Worm (Caenorhabditis elegans) whole organism, mixed stage, embryonic: ENCODE measurements around the gene scp-1.

ENCODE experiments used
- M03D4.4 ChIP-seq: sonication (generic microtip); optimal IDR thresholded peaks from 2 replicates; lab custom pipeline; 2017; ENCODE audit warnings: mild to moderate bottlenecking, missing genetic modification characterization, missing compliant biosample characterization
- bed-3 ChIP-seq: fragments of 200-800 bp; sonication (Bioruptor generic); optimal IDR thresholded peaks from 3 replicates; lab custom pipeline; 2018; ENCODE audit warnings: mild to moderate bottlenecking, missing genetic modification characterization, moderate library complexity, missing compliant biosample characterization
- blmp-1 ChIP-seq: fragments of 150-350 bp; optimal IDR thresholded peaks from 2 replicates; lab custom pipeline; 2014; ENCODE audit warnings: missing biosample characterization, missing genetic modification characterization
- ceh-39 ChIP-seq: fragments of 150-350 bp; optimal IDR thresholded peaks from 2 replicates; lab custom pipeline; 2014; ENCODE audit warnings: missing biosample characterization, missing genetic modification characterization
- ceh-43 ChIP-seq: fragments of 200-800 bp; sonication (Bioruptor generic); optimal IDR thresholded peaks from 2 replicates; lab custom pipeline; 2018; ENCODE audit warnings: mild to moderate bottlenecking, missing genetic modification characterization, moderate library complexity, missing compliant biosample characterization
- ceh-83 ChIP-seq: fragments of 200-800 bp; sonication (Bioruptor generic); optimal IDR thresholded peaks from 2 replicates; lab custom pipeline; 2018; ENCODE audit warnings: mild to moderate bottlenecking, missing genetic modification characterization, missing compliant biosample characterization
- ces-1 ChIP-seq: fragments of 150-350 bp; optimal IDR thresholded peaks from 2 replicates; lab custom pipeline; 2014; ENCODE audit warnings: missing biosample characterization, missing genetic modification reagents, missing genetic modification characterization
- cnd-1 ChIP-seq: fragments of 200-800 bp; sonication (Bioruptor generic); optimal IDR thresholded peaks from 2 replicates; lab custom pipeline; 2018; ENCODE audit warnings: mild to moderate bottlenecking, missing genetic modification characterization, missing compliant biosample characterization
- drap-1 ChIP-seq: fragments of 200-800 bp; sonication (Bioruptor generic); optimal IDR thresholded peaks from 3 replicates; lab custom pipeline; 2018; ENCODE audit warnings: mild to moderate bottlenecking, missing genetic modification characterization, missing compliant biosample characterization
- elt-1 ChIP-seq: sonication (generic microtip); optimal IDR thresholded peaks from 2 replicates; lab custom pipeline; 2017; ENCODE audit warnings: missing genetic modification characterization, mild to moderate bottlenecking, missing compliant biosample characterization, antibody characterized with exemption, moderate library complexity, borderline replicate concordance; ENCODE audit not compliant: insufficient read depth
- elt-3 ChIP-seq: fragments of 150-350 bp; optimal IDR thresholded peaks from 2 replicates; lab custom pipeline; 2014; ENCODE audit warnings: missing biosample characterization, missing genetic modification characterization
- flh-1 ChIP-seq: fragments of 200-800 bp; sonication (Bioruptor generic); optimal IDR thresholded peaks from 2 replicates; lab custom pipeline; 2018; ENCODE audit warnings: mild to moderate bottlenecking, missing genetic modification characterization, moderate library complexity, missing compliant biosample characterization
- ham-2 ChIP-seq: fragments of 200-800 bp; sonication (Bioruptor generic); optimal IDR thresholded peaks from 2 replicates; lab custom pipeline; 2018; ENCODE audit warnings: mild to moderate bottlenecking, missing genetic modification characterization, missing compliant biosample characterization
- hlh-1 ChIP-seq: fragments of 150-350 bp; optimal IDR thresholded peaks from 2 replicates; lab custom pipeline; 2014; ENCODE audit warnings: missing biosample characterization, missing genetic modification reagents, missing genetic modification characterization
- lin-13 ChIP-seq: fragments of 150-350 bp; optimal IDR thresholded peaks from 2 replicates; lab custom pipeline; 2014; ENCODE audit warnings: missing biosample characterization, missing genetic modification characterization
- lin-32 ChIP-seq: fragments of 200-800 bp; sonication (Bioruptor generic); optimal IDR thresholded peaks from 2 replicates; lab custom pipeline; 2018; ENCODE audit warnings: mild to moderate bottlenecking, missing genetic modification characterization, missing compliant biosample characterization
- lsy-2 ChIP-seq: fragments of 150-350 bp; optimal IDR thresholded peaks from 2 replicates; lab custom pipeline; 2014; ENCODE audit warnings: missing biosample characterization, missing genetic modification characterization
- mab-5 ChIP-seq: fragments of 150-350 bp; optimal IDR thresholded peaks from 2 replicates; lab custom pipeline; 2014; ENCODE audit warnings: missing biosample characterization, missing genetic modification characterization
- mep-1 ChIP-seq: fragments of 150-350 bp; optimal IDR thresholded peaks from 2 replicates; lab custom pipeline; 2017; ENCODE audit warnings: missing biosample characterization, missing genetic modification reagents, missing genetic modification characterization, inconsistent platforms
- mls-2 ChIP-seq: sonication (generic microtip); optimal IDR thresholded peaks from 2 replicates; lab custom pipeline; 2016; ENCODE audit warnings: mild to moderate bottlenecking, missing genetic modification characterization, moderate library complexity, missing compliant biosample characterization
- nhr-12 ChIP-seq: fragments of 150-350 bp; optimal IDR thresholded peaks from 2 replicates; lab custom pipeline; 2014; ENCODE audit warnings: missing biosample characterization, missing genetic modification characterization
- nhr-2 ChIP-seq: fragments of 150-350 bp; optimal IDR thresholded peaks from 2 replicates; lab custom pipeline; 2014; ENCODE audit warnings: missing biosample characterization, missing genetic modification characterization
- nhr-237 ChIP-seq: fragments of 150-350 bp; optimal IDR thresholded peaks from 2 replicates; lab custom pipeline; 2014; ENCODE audit warnings: missing biosample characterization, missing genetic modification characterization
- nhr-28 ChIP-seq: fragments of 150-350 bp; optimal IDR thresholded peaks from 2 replicates; lab custom pipeline; 2014; ENCODE audit warnings: missing biosample characterization, missing genetic modification characterization
- nhr-76 ChIP-seq: sonication (generic microtip); optimal IDR thresholded peaks from 2 replicates; lab custom pipeline; 2017; ENCODE audit warnings: missing biosample characterization, missing genetic modification characterization
- pha-4 ChIP-seq: fragments of 150-350 bp; optimal IDR thresholded peaks from 2 replicates; lab custom pipeline; 2018; ENCODE audit warnings: missing biosample characterization, missing genetic modification reagents, missing genetic modification characterization
- snpc-4 ChIP-seq: fragments of 150-350 bp; optimal IDR thresholded peaks from 2 replicates; lab custom pipeline; 2014; ENCODE audit warnings: missing biosample characterization, missing genetic modification characterization
- sptf-1 ChIP-seq: sonication (generic microtip); optimal IDR thresholded peaks from 2 replicates; lab custom pipeline; 2017; ENCODE audit warnings: mild to moderate bottlenecking, missing genetic modification characterization, moderate library complexity, missing compliant biosample characterization
- unc-120 ChIP-seq: sonication (generic microtip); optimal IDR thresholded peaks from 2 replicates; lab custom pipeline; 2017; ENCODE audit warnings: missing genetic modification characterization, missing compliant biosample characterization; ENCODE audit not compliant: poor library complexity, severe bottlenecking
- unc-39 ChIP-seq: fragments of 150-350 bp; optimal IDR thresholded peaks from 2 replicates; lab custom pipeline; 2014; ENCODE audit warnings: missing biosample characterization, missing genetic modification characterization
- unc-62 ChIP-seq: fragments of 150-350 bp; optimal IDR thresholded peaks from 2 replicates; lab custom pipeline; 2014; ENCODE audit warnings: missing biosample characterization, missing genetic modification reagents, missing genetic modification characterization
- zip-8 ChIP-seq: fragments of 150-350 bp; optimal IDR thresholded peaks from 2 replicates; lab custom pipeline; 2014; ENCODE audit warnings: missing biosample characterization, missing genetic modification characterization
- ztf-11 ChIP-seq: fragments of 150-350 bp; optimal IDR thresholded peaks from 2 replicates; lab custom pipeline; 2014; ENCODE audit warnings: missing biosample characterization, missing genetic modification characterization

The scp-1 gene

DNA sequence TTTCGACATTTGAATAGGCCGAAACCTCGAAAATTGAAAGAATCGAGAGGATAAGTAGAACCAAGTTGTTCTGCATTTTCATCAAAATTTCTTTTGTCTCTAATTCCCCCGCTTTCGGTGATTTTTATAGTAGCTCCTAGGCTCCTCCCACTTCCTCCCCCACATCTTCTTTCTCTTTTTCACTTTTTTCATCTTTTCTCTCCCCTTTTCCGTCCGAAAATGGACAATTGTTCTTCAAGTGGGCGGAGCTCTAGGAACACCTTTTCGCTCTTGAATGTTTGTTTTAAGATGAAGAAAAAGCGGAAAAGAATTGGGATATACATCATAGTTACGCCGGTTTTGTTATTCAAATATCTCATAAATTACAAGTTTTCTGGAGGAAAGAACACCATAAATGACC, 12.7 kb downstream of the scp-1 start, which contains the start of gene F42A8.1:
TSS of gene F42A8.1 (minus strand) at position 101 of the 400 bp plus-strand sequence.
- TF ChIP-seq ceh-39 (tag; lab: Kevin White, UChicago) (no peak), lsy-2 (no peak), ceh-83 (no peak), unc-39 (tag; lab: Kevin White, UChicago) (no peak)

DNA sequence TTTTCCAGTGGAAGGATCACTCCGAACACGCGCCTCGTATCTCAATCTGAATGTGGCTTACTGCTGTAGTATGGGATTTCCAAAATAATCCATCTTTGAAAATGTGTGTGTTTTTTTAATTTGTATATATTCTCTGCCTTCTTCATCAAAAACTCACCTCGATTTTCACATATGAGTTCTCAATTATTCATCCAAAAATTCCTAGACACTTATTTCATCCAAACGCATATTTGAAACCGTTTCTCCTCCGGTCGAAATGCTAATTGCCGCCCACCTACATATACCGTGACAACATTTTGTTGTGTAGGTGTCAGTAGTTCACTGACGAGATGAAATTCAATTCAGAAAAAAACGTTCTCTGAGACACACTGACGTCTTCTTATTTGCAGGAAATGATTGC, 13.6 kb downstream of the scp-1 start:
- TF ChIP-seq blmp-1 (tag; lab: Kevin White, UChicago), result no peak
- no peak for TF ChIP-seq ceh-83
- no peak for TF ChIP-seq elt-1 (tag; lab: Kevin White, UChicago)
- TF ChIP-seq snpc-4 (tag; lab: Kevin White, UChicago), result no peak
- TF ChIP-seq lin-32 (GFP tag; lab: Kevin White, UChicago), result no peak
- TF ChIP-seq ztf-11 (tag; lab: Kevin White, UChicago), result no peak
- TF ChIP-seq nhr-12 (tag; lab: Kevin White, UChicago), result no peak
- no peak for TF ChIP-seq M03D4.4
- TF ChIP-seq bed-3, result no peak
- no peak for TF ChIP-seq elt-3
- TF ChIP-seq pha-4, result no peak
- no peak for TF ChIP-seq unc-39 (tag; lab: Kevin White, UChicago)
- TF ChIP-seq unc-120, result no peak
- no peak for TF ChIP-seq nhr-28 (tag; lab: Kevin White, UChicago)
- no peak for TF ChIP-seq nhr-2 (tag; lab: Kevin White, UChicago)
- TF ChIP-seq nhr-237 (tag; lab: Kevin White, UChicago), result no peak
- no peak for TF ChIP-seq ces-1
- no peak for TF ChIP-seq unc-62 (GFP tag; lab: Kevin White, UChicago)
- no peak for TF ChIP-seq flh-1 (GFP tag; lab: Kevin White, UChicago)
- TF ChIP-seq nhr-76 (tag; lab: Kevin White, UChicago), result no peak

DNA sequence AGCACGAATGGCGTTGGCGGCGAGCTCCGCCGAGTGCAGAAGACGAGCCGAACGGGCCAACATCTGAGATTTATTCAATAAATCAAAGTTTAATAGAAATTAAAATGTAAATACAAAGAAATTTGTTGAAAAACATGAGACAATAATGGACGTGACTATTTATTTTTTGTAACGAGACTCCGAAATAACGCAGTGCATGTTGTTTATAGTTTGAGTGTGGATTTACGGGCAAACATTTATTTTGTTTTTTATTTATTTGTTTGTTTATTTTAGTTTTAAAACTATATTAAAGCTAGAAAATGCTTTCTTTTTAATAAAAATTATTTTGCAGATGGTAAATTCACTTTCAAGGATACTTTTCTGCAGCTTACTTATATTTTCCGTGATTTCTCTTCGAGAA, 18.9 kb downstream of the scp-1 start, which contains the start of the genes sdhb-1 and cup-15:
TSS of gene sdhb-1 (minus strand) at position 63 of the 400 bp plus-strand sequence.
TSS of gene cup-15 (plus strand) at position 332 of the 400 bp plus-strand sequence.
- TF ChIP-seq lin-13 (tag; lab: Kevin White, UChicago), result no peak
- TF ChIP-seq unc-39 (tag; lab: Kevin White, UChicago), result no peak
- TF ChIP-seq M03D4.4, result no peak
- TF ChIP-seq nhr-12 (tag; lab: Kevin White, UChicago), result no peak
- TF ChIP-seq pha-4, result no peak
- TF ChIP-seq unc-62 (GFP tag; lab: Kevin White, UChicago), result no peak
- no peak for TF ChIP-seq sptf-1 (tag; lab: Kevin White, UChicago)
- TF ChIP-seq ces-1, result no peak
- TF ChIP-seq zip-8 (tag; lab: Kevin White, UChicago), result no peak
- no peak for TF ChIP-seq mls-2
- no peak for TF ChIP-seq drap-1 (GFP tag; lab: Kevin White, UChicago)
- no peak for TF ChIP-seq mab-5 (tag; lab: Kevin White, UChicago)
- no peak for TF ChIP-seq unc-120
- no peak for TF ChIP-seq lin-32 (GFP tag; lab: Kevin White, UChicago)
- no peak for TF ChIP-seq ceh-83
- no peak for TF ChIP-seq elt-1 (tag; lab: Kevin White, UChicago)
- TF ChIP-seq nhr-237 (tag; lab: Kevin White, UChicago), result no peak

DNA sequence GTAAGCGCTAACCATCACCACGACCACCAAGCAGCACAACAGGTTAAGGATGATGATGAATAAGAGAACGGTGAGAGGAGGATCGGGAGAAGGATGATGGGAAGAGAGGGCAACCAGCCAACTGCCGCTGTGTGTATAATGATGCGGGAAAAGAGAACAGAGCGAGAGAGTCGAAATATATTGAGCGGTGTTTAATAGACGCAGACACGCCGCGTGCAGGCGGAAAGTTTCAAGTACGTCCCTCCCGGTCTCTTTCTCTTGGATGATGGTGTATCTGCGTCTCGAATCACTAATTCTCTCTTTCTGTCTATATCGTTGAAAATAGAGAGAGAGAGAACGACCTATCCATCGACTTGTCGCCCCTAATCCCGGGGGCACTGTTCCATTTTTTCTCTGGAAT, 22.9 kb downstream of the scp-1 start:
- peak; percentile 79 for TF ChIP-seq ham-2
- peak; percentile 7 for TF ChIP-seq nhr-237 (tag; lab: Kevin White, UChicago)
- no peak for TF ChIP-seq ceh-43
- TF ChIP-seq cnd-1 (tag; lab: Kevin White, UChicago), result peak; percentile 26
- TF ChIP-seq sptf-1 (tag; lab: Kevin White, UChicago), result peak; percentile 33
- TF ChIP-seq elt-3, result no peak
- TF ChIP-seq mls-2, result peak; percentile 54
- peak; percentile 53 for TF ChIP-seq unc-62 (GFP tag; lab: Kevin White, UChicago)
- peak; percentile 43 for TF ChIP-seq lin-13 (tag; lab: Kevin White, UChicago)
- TF ChIP-seq hlh-1 (tag; lab: Kevin White, UChicago), result peak; percentile 83
- TF ChIP-seq snpc-4 (tag; lab: Kevin White, UChicago), result no peak
- peak; percentile 11 for TF ChIP-seq lsy-2
- no peak for TF ChIP-seq nhr-2 (tag; lab: Kevin White, UChicago)
- peak; percentile 1 for TF ChIP-seq M03D4.4
- TF ChIP-seq ztf-11 (tag; lab: Kevin White, UChicago), result peak; percentile 59
- TF ChIP-seq ces-1, result peak; percentile 57
- TF ChIP-seq mep-1 (tag; lab: Kevin White, UChicago), result peak; percentile 9
- peak; percentile 16 for TF ChIP-seq unc-120
- peak; percentile 82 for TF ChIP-seq pha-4
